Fruit fly (Drosophila melanogaster) whole organism, adult: Measurements from ENCODE around the gene Tmhs.

ENCODE experiments used
- CG11617 ChIP-seq: fragments of 200-800 bp; sonication (Bioruptor generic); optimal IDR thresholded peaks from 2 replicates; lab custom pipeline; 2017; ENCODE audit warnings: mild to moderate bottlenecking, missing biosample characterization, missing genetic modification reagents, missing genetic modification characterization
- CG14711 ChIP-seq: fragments of 200-800 bp; sonication (Bioruptor generic); optimal IDR thresholded peaks from 2 replicates; lab custom pipeline; 2018; ENCODE audit warnings: missing biosample characterization, mild to moderate bottlenecking, missing genetic modification characterization, moderate library complexity
- CG33017 ChIP-seq: fragments of 200-800 bp; sonication (Bioruptor generic); optimal IDR thresholded peaks from 2 replicates; lab custom pipeline; 2018; ENCODE audit warnings: missing biosample characterization, mild to moderate bottlenecking, missing genetic modification characterization, moderate library complexity
- CG5204 ChIP-seq: fragments of 200-800 bp; sonication (Bioruptor generic); optimal IDR thresholded peaks from 2 replicates; lab custom pipeline; 2016; ENCODE audit warnings: missing biosample characterization, missing genetic modification characterization
- CG7101 ChIP-seq: fragments of 200-800 bp; sonication (Bioruptor generic); optimal IDR thresholded peaks from 2 replicates; lab custom pipeline; 2018; ENCODE audit warnings: missing biosample characterization, mild to moderate bottlenecking, missing genetic modification characterization, moderate library complexity
- Clk ChIP-seq: fragments of 200-800 bp; sonication (Bioruptor generic); optimal IDR thresholded peaks from 2 replicates; lab custom pipeline; 2017; ENCODE audit warnings: missing biosample characterization, missing genetic modification characterization
- Crg-1 ChIP-seq: fragments of 200-800 bp; sonication (Bioruptor generic); optimal IDR thresholded peaks from 2 replicates; lab custom pipeline; 2016; ENCODE audit warnings: missing biosample characterization, missing genetic modification characterization
- Hr96 ChIP-seq: fragments of 200-800 bp; sonication (Bioruptor generic); optimal IDR thresholded peaks from 2 replicates; lab custom pipeline; 2016; ENCODE audit warnings: missing biosample characterization, missing genetic modification characterization
- Mnt ChIP-seq: fragments of 200-800 bp; sonication (Bioruptor generic); optimal IDR thresholded peaks from 2 replicates; lab custom pipeline; 2016; ENCODE audit warnings: missing biosample characterization, mild to moderate bottlenecking, missing genetic modification characterization
- bab1 ChIP-seq: fragments of 200-800 bp; sonication (Bioruptor generic); optimal IDR thresholded peaks from 3 replicates; lab custom pipeline; 2019; ENCODE audit warnings: missing biosample characterization, mild to moderate bottlenecking, missing genetic modification characterization, moderate library complexity
- cic ChIP-seq: fragments of 200-800 bp; sonication (Bioruptor generic); optimal IDR thresholded peaks from 2 replicates; lab custom pipeline; 2017; ENCODE audit warnings: missing biosample characterization, mild to moderate bottlenecking, missing genetic modification characterization, moderate library complexity
- toe ChIP-seq: fragments of 200-800 bp; sonication (Bioruptor generic); optimal IDR thresholded peaks from 2 replicates; lab custom pipeline; 2016; ENCODE audit warnings: missing biosample characterization, missing genetic modification characterization

DNA sequence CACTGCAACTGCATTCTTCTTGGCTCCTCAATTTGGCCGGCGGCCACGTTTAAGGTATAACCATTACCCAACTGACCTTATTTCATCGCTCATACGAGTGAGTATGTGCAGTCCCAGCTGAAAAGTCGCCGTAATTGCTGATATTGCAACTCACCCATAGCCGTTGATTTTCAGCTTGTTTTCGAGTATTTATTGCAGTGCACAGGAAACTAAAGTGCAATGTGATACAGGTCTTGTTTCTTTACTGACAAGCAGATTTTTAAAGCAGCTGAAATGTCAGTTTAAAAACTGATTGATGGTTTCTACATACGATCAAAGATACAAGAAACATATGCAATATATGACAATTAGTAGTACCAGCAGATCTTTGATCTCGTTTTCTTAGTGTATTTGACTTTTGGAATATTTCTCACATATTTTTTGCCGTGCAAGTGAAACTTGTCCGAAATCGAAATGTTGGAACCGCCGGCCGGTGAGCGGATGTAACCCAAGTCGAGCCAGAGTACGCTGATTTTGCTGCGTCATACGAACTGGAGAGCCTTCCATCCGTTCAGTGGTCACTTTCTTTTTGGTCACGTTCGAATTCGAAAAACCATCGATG lies 2.6 kb downstream of the Tmhs start:
- no peak for TF ChIP-seq CG5204
- TF ChIP-seq CG11617 (GFP tag; lab: Kevin White, UChicago) = no peak
- no peak for TF ChIP-seq Clk
- TF ChIP-seq Crg-1 (GFP tag; lab: Kevin White, UChicago) = no peak
- no peak for TF ChIP-seq Hr96 (GFP tag; lab: Kevin White, UChicago)
- TF ChIP-seq CG14711 = no peak
- no peak for TF ChIP-seq cic
- no peak for TF ChIP-seq CG7101
- TF ChIP-seq Mnt (GFP tag; lab: Kevin White, UChicago) = no peak
- no peak for TF ChIP-seq toe
- no peak for TF ChIP-seq bab1 (GFP tag; lab: Kevin White, UChicago)
- no peak for TF ChIP-seq CG33017 (tag; lab: Kevin White, UChicago)
